Worm (Caenorhabditis elegans) whole organism, midembryonic: ENCODE measurements around the gene C10C6.3.

ENCODE experiments used
- T22C8.4 ChIP-seq: fragments of 200-800 bp; sonication (Bioruptor generic); IDR thresholded peaks from 2 replicates; pipeline ENCODE4 v1.3.6; 2022; ENCODE audit warnings: missing genetic modification characterization, missing compliant biosample characterization
- cog-1 ChIP-seq: sonication (generic microtip); optimal IDR thresholded peaks from 2 replicates; lab custom pipeline; 2016; ENCODE audit warnings: missing genetic modification characterization, missing compliant biosample characterization
- flt-1 ChIP-seq: fragments of 200-800 bp; sonication (Bioruptor generic); IDR thresholded peaks from 2 replicates; pipeline ENCODE4 v1.3.6; 2022; ENCODE audit warnings: missing genetic modification characterization, missing compliant biosample characterization
- klf-2 ChIP-seq: fragments of 200-800 bp; sonication (Bioruptor generic); conservative IDR thresholded peaks from 2 replicates; pipeline ENCODE4 v1.3.6; 2022; ENCODE audit warnings: missing genetic modification reagents, missing genetic modification characterization, missing compliant biosample characterization
- med-1 ChIP-seq: sonication (generic microtip); optimal IDR thresholded peaks from 2 replicates; lab custom pipeline; 2017; ENCODE audit warnings: missing genetic modification characterization, mild to moderate bottlenecking, missing compliant biosample characterization, antibody characterized with exemption, missing genetic modification reagents; ENCODE audit not compliant: insufficient read depth
- ref-1 ChIP-seq: fragments of 200-800 bp; sonication (Bioruptor generic); conservative IDR thresholded peaks from 2 replicates; pipeline ENCODE4 v1.3.6; 2022; ENCODE audit warnings: missing genetic modification reagents, missing genetic modification characterization, missing compliant biosample characterization
- tab-1 ChIP-seq: fragments of 200-800 bp; sonication (Bioruptor generic); IDR thresholded peaks from 2 replicates; pipeline ENCODE4 v1.3.6; 2022; ENCODE audit warnings: missing genetic modification characterization, missing compliant biosample characterization
- ztf-23 ChIP-seq: fragments of 200-800 bp; sonication (Bioruptor generic); IDR thresholded peaks from 2 replicates; pipeline ENCODE4 v1.3.6; 2022; ENCODE audit warnings: missing genetic modification reagents, missing genetic modification characterization, missing compliant biosample characterization
- ztf-29 ChIP-seq: fragments of 200-800 bp; sonication (Bioruptor generic); IDR thresholded peaks from 2 replicates; pipeline ENCODE4 v1.3.6; 2022; ENCODE audit warnings: missing genetic modification reagents, missing genetic modification characterization, missing compliant biosample characterization

C10C6.3 gene

ce11 chrIV:11465125-11465524, at the start of gene C10C6.3:
C10C6.3 (minus strand) TSS chrIV:11465225.
- TF ChIP-seq ztf-29 (GFP tag; lab: Robert Waterston, UW), result no peak
- no peak for TF ChIP-seq T22C8.4 (GFP tag; lab: Robert Waterston, UW)
- no peak for TF ChIP-seq tab-1 (GFP tag; lab: Robert Waterston, UW)
- TF ChIP-seq flt-1 (GFP tag; lab: Robert Waterston, UW), result no peak
- no peak for TF ChIP-seq med-1 (GFP tag; lab: Kevin White, UChicago)
- no peak for TF ChIP-seq cog-1 (tag; lab: Kevin White, UChicago)
- no peak for TF ChIP-seq klf-2 (GFP tag; lab: Robert Waterston, UW)
- no peak for TF ChIP-seq ztf-23 (GFP tag; lab: Robert Waterston, UW)
- TF ChIP-seq ref-1 (GFP tag; lab: Robert Waterston, UW), result no peak

- TF ChIP-seq med-1 (GFP tag; lab: Kevin White, UChicago) (no peak), klf-2 (GFP tag; lab: Robert Waterston, UW) (no peak), ztf-29 (GFP tag; lab: Robert Waterston, UW) (no peak), cog-1 (tag; lab: Kevin White, UChicago) (no peak), flt-1 (GFP tag; lab: Robert Waterston, UW) (no peak), T22C8.4 (GFP tag; lab: Robert Waterston, UW) (no peak), ztf-23 (GFP tag; lab: Robert Waterston, UW) (no peak), ref-1 (GFP tag; lab: Robert Waterston, UW) (no peak), tab-1 (GFP tag; lab: Robert Waterston, UW) (no peak)
Observed at ce11 chrIV:11510664-11511063, 45.6 kb upstream of the C10C6.3 start, which contains the start of gene M04B2.6. M04B2.6 (minus strand) TSS chrIV:11510764.

DNA sequence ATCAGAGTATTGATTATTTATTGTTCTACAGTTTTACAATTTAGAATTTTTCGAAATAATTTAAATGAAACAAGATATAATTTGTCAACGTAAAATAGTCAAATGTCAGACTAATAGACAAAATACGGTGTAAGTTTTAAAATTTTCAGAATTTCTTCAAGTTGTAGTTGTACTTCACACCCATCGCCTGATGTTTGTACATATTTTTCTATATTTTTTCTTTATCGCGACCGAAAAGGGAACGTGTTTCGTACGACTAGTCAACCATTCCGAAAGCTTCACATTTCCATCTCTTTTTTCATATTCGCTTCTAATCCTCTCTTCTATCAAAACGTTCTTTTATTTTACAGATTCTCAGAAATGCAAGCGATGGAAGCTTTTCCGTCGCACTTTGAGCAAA, 39.4 kb upstream of the C10C6.3 start, which contains the start of gene twk-25:
Gene twk-25, plus strand, starts transcription at position 301 of the 400 bp plus-strand sequence.
- TF ChIP-seq ztf-29 (GFP tag; lab: Robert Waterston, UW) (no peak), ref-1 (GFP tag; lab: Robert Waterston, UW) (no peak), cog-1 (tag; lab: Kevin White, UChicago) (no peak), tab-1 (GFP tag; lab: Robert Waterston, UW) (no peak), med-1 (GFP tag; lab: Kevin White, UChicago) (no peak), T22C8.4 (GFP tag; lab: Robert Waterston, UW) (no peak), flt-1 (GFP tag; lab: Robert Waterston, UW) (no peak), ztf-23 (GFP tag; lab: Robert Waterston, UW) (no peak), klf-2 (GFP tag; lab: Robert Waterston, UW) (no peak)

ce11 chrIV:11503654-11504053, 38.6 kb upstream of the C10C6.3 start:
- no peak for TF ChIP-seq tab-1 (GFP tag; lab: Robert Waterston, UW)
- no peak for TF ChIP-seq med-1 (GFP tag; lab: Kevin White, UChicago)

- TF ChIP-seq ztf-23 (GFP tag; lab: Robert Waterston, UW), result no peak
- no peak for TF ChIP-seq cog-1 (tag; lab: Kevin White, UChicago)
- TF ChIP-seq ztf-29 (GFP tag; lab: Robert Waterston, UW), result no peak
- TF ChIP-seq ref-1 (GFP tag; lab: Robert Waterston, UW), result no peak
- TF ChIP-seq T22C8.4 (GFP tag; lab: Robert Waterston, UW), result no peak
- TF ChIP-seq flt-1 (GFP tag; lab: Robert Waterston, UW), result no peak
Observed at ce11 chrIV:11500421-11500820, 35.4 kb upstream of the C10C6.3 start, which contains the start of gene H21P03.10. H21P03.10 (plus strand) TSS chrIV:11500721.

- TF ChIP-seq ref-1 (GFP tag; lab: Robert Waterston, UW), result no peak
Observed at ce11 chrIV:11498169-11498568, 33.1 kb upstream of the C10C6.3 start, which contains the start of gene sms-1. sms-1 (minus strand) TSS chrIV:11498174.

DNA sequence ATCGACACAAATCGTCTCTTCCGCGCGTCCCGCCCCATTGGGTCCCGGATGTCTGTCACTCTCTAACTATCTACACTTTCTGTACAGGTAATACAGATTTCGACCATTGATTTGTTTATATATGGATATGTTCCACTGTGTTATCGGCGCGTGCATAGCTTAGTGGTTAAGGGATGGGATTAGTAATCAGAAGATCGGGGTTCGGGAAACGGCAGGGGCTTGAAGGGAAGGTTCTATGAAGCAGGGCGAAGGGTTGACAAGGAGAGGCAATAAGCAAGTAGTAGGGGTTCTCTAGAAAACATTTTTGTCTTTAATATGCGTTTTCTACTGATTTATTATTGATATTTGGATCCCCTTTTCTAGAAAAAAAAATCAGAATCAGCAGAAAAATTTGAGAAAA, 32.3 kb upstream of the C10C6.3 start:
- TF ChIP-seq flt-1 (GFP tag; lab: Robert Waterston, UW) (peak; percentile 82), tab-1 (GFP tag; lab: Robert Waterston, UW) (peak; percentile 56; the same call in 1 of the 2 replicates), ref-1 (GFP tag; lab: Robert Waterston, UW) (0 out of 2 replicates have a peak, but pooled peaks have one; percentile 18), ztf-29 (GFP tag; lab: Robert Waterston, UW) (peak; percentile 55; the same call in 1 of the 2 replicates)

DNA sequence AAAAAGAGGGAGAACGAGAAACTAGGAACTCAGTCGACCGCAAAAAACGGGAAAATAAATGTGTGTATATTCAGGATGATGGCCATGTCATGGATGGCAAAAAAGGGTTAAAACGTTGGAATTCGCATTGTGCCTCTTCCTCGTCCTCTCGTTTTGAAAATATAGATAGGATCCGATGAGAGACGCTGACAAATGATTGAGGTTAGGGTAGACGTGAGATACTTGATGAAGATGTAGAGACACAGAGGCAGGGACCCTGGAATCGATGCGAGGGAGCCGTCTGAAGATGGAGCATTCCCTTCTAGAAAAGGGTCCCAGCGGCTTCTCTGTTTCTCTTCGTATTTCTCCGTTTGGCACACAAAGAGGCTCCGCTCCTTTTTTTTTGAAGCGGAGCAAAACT, 29.9 kb upstream of the C10C6.3 start:
- TF ChIP-seq ztf-23 (GFP tag; lab: Robert Waterston, UW), result 0 out of 2 replicates have a peak, but pooled peaks have one; percentile 15
- TF ChIP-seq ref-1 (GFP tag; lab: Robert Waterston, UW), result no peak
- TF ChIP-seq tab-1 (GFP tag; lab: Robert Waterston, UW), result no peak
- no peak for TF ChIP-seq flt-1 (GFP tag; lab: Robert Waterston, UW)
- no peak for TF ChIP-seq ztf-29 (GFP tag; lab: Robert Waterston, UW)
- no peak for TF ChIP-seq klf-2 (GFP tag; lab: Robert Waterston, UW)

DNA sequence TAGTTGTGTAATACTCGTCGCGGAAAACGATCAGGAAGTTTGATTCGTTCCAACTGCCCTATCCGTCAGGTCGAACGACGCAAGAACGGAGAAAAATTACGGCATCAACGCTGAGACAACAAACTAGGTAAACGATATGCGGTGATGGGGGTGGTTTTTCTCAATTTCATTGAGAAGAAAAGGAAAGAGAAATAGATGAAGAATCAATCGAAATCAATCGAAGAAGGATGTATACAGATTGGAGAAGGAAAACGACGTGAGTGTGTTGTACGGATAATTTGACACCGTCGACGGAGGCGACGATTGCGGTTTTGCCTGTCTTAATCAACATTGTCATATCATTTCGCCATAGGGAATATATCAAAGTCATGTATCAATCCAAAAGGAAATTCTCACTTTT, 28.9 kb upstream of the C10C6.3 start:
- TF ChIP-seq tab-1 (GFP tag; lab: Robert Waterston, UW) (no peak), flt-1 (GFP tag; lab: Robert Waterston, UW) (no peak), klf-2 (GFP tag; lab: Robert Waterston, UW) (no peak), med-1 (GFP tag; lab: Kevin White, UChicago) (no peak), ref-1 (GFP tag; lab: Robert Waterston, UW) (no peak), T22C8.4 (GFP tag; lab: Robert Waterston, UW) (no peak), ztf-23 (GFP tag; lab: Robert Waterston, UW) (no peak), cog-1 (tag; lab: Kevin White, UChicago) (no peak), ztf-29 (GFP tag; lab: Robert Waterston, UW) (no peak)

- no peak for TF ChIP-seq ztf-23 (GFP tag; lab: Robert Waterston, UW)
- no peak for TF ChIP-seq T22C8.4 (GFP tag; lab: Robert Waterston, UW)
- no peak for TF ChIP-seq ref-1 (GFP tag; lab: Robert Waterston, UW)
- TF ChIP-seq klf-2 (GFP tag; lab: Robert Waterston, UW), result no peak
- TF ChIP-seq cog-1 (tag; lab: Kevin White, UChicago), result no peak
- no peak for TF ChIP-seq med-1 (GFP tag; lab: Kevin White, UChicago)
- no peak for TF ChIP-seq flt-1 (GFP tag; lab: Robert Waterston, UW)
- TF ChIP-seq ztf-29 (GFP tag; lab: Robert Waterston, UW), result no peak
- TF ChIP-seq tab-1 (GFP tag; lab: Robert Waterston, UW), result no peak
Observed at ce11 chrIV:11492345-11492744, 27.3 kb upstream of the C10C6.3 start.
